Worm (Caenorhabditis elegans): ENCODE measurements around the gene peli-1.

peli-1 gene

ce11 chrV:5677947-5678346 lies 27.7 kb upstream of the peli-1 start:
- no peak for TF ChIP-seq tra-4 (tag; optimal IDR thresholded peaks at IDR 0.05)
- TF ChIP-seq hmg-4 (GFP tag; optimal IDR thresholded peaks at IDR 0.05) = no peak
- no peak for TF ChIP-seq hnd-1 (tag; optimal IDR thresholded peaks at IDR 0.05)
- no peak for TF ChIP-seq B0310.2 (tag; optimal IDR thresholded peaks at IDR 0.05)
- no peak for TF ChIP-seq scrt-1 (GFP tag; IDR thresholded peaks at IDR 0.05)
- TF ChIP-seq tbx-37 (GFP tag; conservative IDR thresholded peaks at IDR 0.05) = no peak
- TF ChIP-seq ceh-36 (tag; optimal IDR thresholded peaks at IDR 0.05) = no peak
- TF ChIP-seq F13C5.2 (tag; optimal IDR thresholded peaks at IDR 0.05) = no peak
- no peak for TF ChIP-seq ama-1 (optimal IDR thresholded peaks at IDR 0.05)
- no peak for TF ChIP-seq pes-1 (GFP tag; IDR thresholded peaks at IDR 0.05)
- TF ChIP-seq ceh-13 (GFP tag; optimal IDR thresholded peaks at IDR 0.05) = no peak
- TF ChIP-seq tbx-11 (GFP tag; IDR thresholded peaks at IDR 0.05) = no peak
- TF ChIP-seq ets-7 (tag; optimal IDR thresholded peaks at IDR 0.05) = no peak
- no peak for TF ChIP-seq sea-1 (GFP tag; conservative IDR thresholded peaks at IDR 0.05)
- TF ChIP-seq aly-1 (tag; optimal IDR thresholded peaks at IDR 0.05) = no peak
- TF ChIP-seq hmbx-1 (tag; optimal IDR thresholded peaks at IDR 0.05) = no peak
- TF ChIP-seq flt-1 (GFP tag; IDR thresholded peaks at IDR 0.05) = no peak

- TF ChIP-seq ceh-36 (tag; optimal IDR thresholded peaks at IDR 0.05) (no peak), tbx-11 (GFP tag; IDR thresholded peaks at IDR 0.05) (no peak), ceh-13 (GFP tag; optimal IDR thresholded peaks at IDR 0.05) (no peak), sea-1 (GFP tag; conservative IDR thresholded peaks at IDR 0.05) (no peak), tbx-37 (GFP tag; conservative IDR thresholded peaks at IDR 0.05) (no peak), B0310.2 (tag; optimal IDR thresholded peaks at IDR 0.05) (no peak), ets-7 (tag; optimal IDR thresholded peaks at IDR 0.05) (no peak), hmbx-1 (tag; optimal IDR thresholded peaks at IDR 0.05) (no peak), tra-4 (tag; optimal IDR thresholded peaks at IDR 0.05) (no peak), aly-1 (tag; optimal IDR thresholded peaks at IDR 0.05) (no peak), flt-1 (GFP tag; IDR thresholded peaks at IDR 0.05) (no peak), hnd-1 (tag; optimal IDR thresholded peaks at IDR 0.05) (no peak), ama-1 (optimal IDR thresholded peaks at IDR 0.05) (no peak), F13C5.2 (tag; optimal IDR thresholded peaks at IDR 0.05) (no peak), pes-1 (GFP tag; IDR thresholded peaks at IDR 0.05) (no peak), hmg-4 (GFP tag; optimal IDR thresholded peaks at IDR 0.05) (no peak), scrt-1 (GFP tag; IDR thresholded peaks at IDR 0.05) (no peak)
These were observed 23.1 kb upstream of the peli-1 start, which contains the start of gene prp-39 for ce11 chrV:5682530-5682929. TSS of gene prp-39 (minus strand) at chrV:5682630.

- no peak for TF ChIP-seq ets-7 (tag; optimal IDR thresholded peaks at IDR 0.05)
- no peak for TF ChIP-seq hmbx-1 (tag; optimal IDR thresholded peaks at IDR 0.05)
- TF ChIP-seq ama-1 (optimal IDR thresholded peaks at IDR 0.05) = no peak
- no peak for TF ChIP-seq tbx-37 (GFP tag; conservative IDR thresholded peaks at IDR 0.05)
- TF ChIP-seq F13C5.2 (tag; optimal IDR thresholded peaks at IDR 0.05) = peak; percentile 42
- TF ChIP-seq pes-1 (GFP tag; IDR thresholded peaks at IDR 0.05) = 0 out of 2 replicates have a peak, but pooled peaks have one; percentile 50
These were observed 21.1 kb upstream of the peli-1 start, which contains the start of the genes hmgs-1 and F25B4.4 for ce11 chrV:5684534-5684933. TSS of gene hmgs-1 (minus strand) at chrV:5684589. TSS of gene F25B4.4 (plus strand) at chrV:5684873.

- TF ChIP-seq ceh-36 (tag; optimal IDR thresholded peaks at IDR 0.05) (no peak), hmbx-1 (tag; optimal IDR thresholded peaks at IDR 0.05) (no peak), pes-1 (GFP tag; IDR thresholded peaks at IDR 0.05) (no peak), tbx-11 (GFP tag; IDR thresholded peaks at IDR 0.05) (no peak), B0310.2 (tag; optimal IDR thresholded peaks at IDR 0.05) (no peak), ets-7 (tag; optimal IDR thresholded peaks at IDR 0.05) (no peak), hmg-4 (GFP tag; optimal IDR thresholded peaks at IDR 0.05) (no peak), flt-1 (GFP tag; IDR thresholded peaks at IDR 0.05) (no peak), tra-4 (tag; optimal IDR thresholded peaks at IDR 0.05) (no peak), tbx-37 (GFP tag; conservative IDR thresholded peaks at IDR 0.05) (no peak), ama-1 (optimal IDR thresholded peaks at IDR 0.05) (no peak), hnd-1 (tag; optimal IDR thresholded peaks at IDR 0.05) (no peak), scrt-1 (GFP tag; IDR thresholded peaks at IDR 0.05) (no peak), aly-1 (tag; optimal IDR thresholded peaks at IDR 0.05) (no peak), F13C5.2 (tag; optimal IDR thresholded peaks at IDR 0.05) (no peak), sea-1 (GFP tag; conservative IDR thresholded peaks at IDR 0.05) (no peak), ceh-13 (GFP tag; optimal IDR thresholded peaks at IDR 0.05) (no peak)
These were observed 18.3 kb upstream of the peli-1 start, which contains the start of gene F25B4.7 for ce11 chrV:5687115-5687979. TSS of gene F25B4.7 (minus strand) at chrV:5687226.

- no peak for TF ChIP-seq hnd-1 (tag; optimal IDR thresholded peaks at IDR 0.05)
- TF ChIP-seq ceh-13 (GFP tag; optimal IDR thresholded peaks at IDR 0.05) = no peak
- no peak for TF ChIP-seq B0310.2 (tag; optimal IDR thresholded peaks at IDR 0.05)
These were observed 13.8 kb upstream of the peli-1 start, which contains the start of gene F25B4.8 for ce11 chrV:5691665-5692407. TSS of gene F25B4.8 (minus strand) at chrV:5691715.

- TF ChIP-seq ets-7 (tag; optimal IDR thresholded peaks at IDR 0.05) (no peak), hmbx-1 (tag; optimal IDR thresholded peaks at IDR 0.05) (no peak), hmg-4 (GFP tag; optimal IDR thresholded peaks at IDR 0.05) (no peak), ama-1 (optimal IDR thresholded peaks at IDR 0.05) (no peak), ceh-13 (GFP tag; optimal IDR thresholded peaks at IDR 0.05) (no peak), sea-1 (GFP tag; conservative IDR thresholded peaks at IDR 0.05) (no peak), tbx-37 (GFP tag; conservative IDR thresholded peaks at IDR 0.05) (no peak), B0310.2 (tag; optimal IDR thresholded peaks at IDR 0.05) (no peak), hnd-1 (tag; optimal IDR thresholded peaks at IDR 0.05) (no peak), pes-1 (GFP tag; IDR thresholded peaks at IDR 0.05) (no peak), aly-1 (tag; optimal IDR thresholded peaks at IDR 0.05) (no peak), F13C5.2 (tag; optimal IDR thresholded peaks at IDR 0.05) (no peak), tra-4 (tag; optimal IDR thresholded peaks at IDR 0.05) (no peak)
These were observed 12.0 kb upstream of the peli-1 start for ce11 chrV:5693595-5693994.
